Worm (Caenorhabditis elegans) whole organism, L2 larva: Measurements from ENCODE around the gene K02C4.2.

Experiments used
- aly-2 ChIP-seq: fragments of 150-350 bp; optimal IDR thresholded peaks from 2 replicates; lab custom pipeline; 2014; ENCODE audit warnings: missing biosample characterization, missing genetic modification characterization
- ama-1 ChIP-seq: fragments of 150-350 bp; optimal IDR thresholded peaks from 2 replicates; lab custom pipeline; 2018; ENCODE audit warnings: inconsistent platforms
- blmp-1 ChIP-seq: sonication (generic microtip); optimal IDR thresholded peaks from 2 replicates; lab custom pipeline; 2017; ENCODE audit warnings: missing genetic modification characterization, mild to moderate bottlenecking, missing compliant biosample characterization, antibody characterized with exemption, moderate library complexity; ENCODE audit not compliant: insufficient read depth
- lin-39 ChIP-seq: fragments of 150-350 bp; optimal IDR thresholded peaks from 2 replicates; lab custom pipeline; 2014; ENCODE audit warnings: missing biosample characterization, missing genetic modification reagents, missing genetic modification characterization
- lsy-2 ChIP-seq, 2 experiments: fragments of 150-350 bp in 1 of 2; sonication (generic microtip) in 1 of 2; optimal IDR thresholded peaks; 2 replicates each; lab custom pipeline; 2014 to 2017; ENCODE audit warnings: missing biosample characterization in 2 of 2, missing genetic modification characterization in 2 of 2
- nhr-12 ChIP-seq: fragments of 150-350 bp; optimal IDR thresholded peaks from 2 replicates; lab custom pipeline; 2014; ENCODE audit warnings: missing biosample characterization, missing genetic modification characterization
- skn-1 ChIP-seq: sonication (generic microtip); optimal IDR thresholded peaks from 2 replicates; lab custom pipeline; 2017; ENCODE audit warnings: missing biosample characterization, missing genetic modification characterization
- ztf-11 ChIP-seq: sonication (generic microtip); optimal IDR thresholded peaks from 2 replicates; lab custom pipeline; 2017; ENCODE audit warnings: missing biosample characterization, missing genetic modification characterization

- TF ChIP-seq skn-1 (tag; lab: Kevin White, UChicago) = peak; percentile 14
- peak; percentile 84 for TF ChIP-seq ama-1 (lab: Kevin White, UChicago)
- no peak for TF ChIP-seq ztf-11
- no peak for TF ChIP-seq nhr-12
- peak; percentile 51 for TF ChIP-seq lsy-2 (tag; optimal IDR thresholded peaks at IDR 0.05; lab: Kevin White, UChicago)
- TF ChIP-seq blmp-1 (tag; lab: Kevin White, UChicago) = peak; percentile 28
- TF ChIP-seq lin-39 (tag; lab: Kevin White, UChicago) = no peak
- no peak for TF ChIP-seq aly-2 (tag; lab: Kevin White, UChicago)
Observed at ce11 chrII:8091528-8091927, 16.0 kb downstream of the K02C4.2 start.
